Fruit fly (Drosophila melanogaster): ENCODE results near the gene Npc2d.

- TF ChIP-seq h (optimal IDR thresholded peaks at IDR 0.05) (no peak), psq (optimal IDR thresholded peaks at IDR 0.05) (no peak), ttk (optimal IDR thresholded peaks at IDR 0.05) (no peak), insv (optimal IDR thresholded peaks at IDR 0.05) (no peak), Myc (optimal IDR thresholded peaks at IDR 0.05) (no peak), Sin3A (optimal IDR thresholded peaks at IDR 0.05) (no peak)
Observed at dm6 chr3R:10048035-10048774, 7.7 kb downstream of the Npc2d start.
